Fruit fly (Drosophila melanogaster): ENCODE results near the gene Ranbp21.
A peak's percentile ranks its signal among the peaks of the same experiment; 100 is the strongest.

Gene Ranbp21

DNA sequence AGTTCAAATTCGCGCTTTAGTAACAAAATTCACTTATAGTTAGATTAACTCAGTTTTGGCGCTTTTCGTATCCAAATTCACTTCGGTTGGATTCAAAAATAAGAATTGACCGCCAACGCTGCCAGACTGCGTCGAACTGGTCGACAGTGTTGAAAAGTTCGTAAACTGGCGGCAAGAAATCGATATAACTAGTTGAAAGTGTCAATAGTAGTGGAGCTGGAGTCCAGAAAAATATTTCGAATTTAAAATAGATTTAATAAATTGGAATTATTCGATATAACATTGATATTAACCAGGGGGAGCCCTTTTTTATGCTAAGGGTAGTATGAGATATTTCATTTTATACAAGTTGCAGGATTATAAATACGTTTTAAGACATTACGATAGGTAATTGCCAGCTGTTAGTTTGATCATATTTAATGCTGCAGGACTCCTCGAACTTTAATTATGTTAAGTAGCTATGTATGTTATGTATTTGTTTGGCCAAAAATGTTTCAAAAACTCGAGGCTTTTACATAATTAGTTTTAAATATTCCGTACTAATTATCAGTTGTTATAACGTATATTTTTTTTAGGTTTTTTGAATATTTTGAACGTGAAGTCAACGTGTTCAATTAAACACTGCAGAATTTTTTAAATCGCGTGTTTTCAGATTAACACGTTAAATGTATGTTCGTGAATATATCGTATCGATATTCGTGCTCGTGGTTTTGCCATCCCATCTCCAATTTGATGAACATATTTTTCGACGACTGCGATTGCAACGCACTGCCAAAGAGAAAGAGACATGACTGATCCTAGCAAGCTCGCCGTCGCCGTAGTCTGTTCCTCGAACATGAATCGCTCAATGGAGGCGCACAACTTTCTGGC, 12.0 kb upstream of the Ranbp21 start, which contains the start of the genes CG14223 and Ssu72 (continued):
- TF ChIP-seq HLH54F (GFP tag; optimal IDR thresholded peaks at IDR 0.05) (peak; percentile 7), CG8290 (GFP tag; optimal IDR thresholded peaks at IDR 0.05) (no peak), CG8290 (tag; optimal IDR thresholded peaks at IDR 0.05) (peak in 1 of 2 experiments; percentile 47), vvl (GFP tag; IDR thresholded peaks at IDR 0.05) (peak; percentile 32; the same call in 1 of the 2 replicates), Dll (GFP tag; IDR thresholded peaks at IDR 0.05; ENCODE audit: partially characterized antibody) (peak; percentile 89), knrl (GFP tag; IDR thresholded peaks at IDR 0.05; ENCODE audit: partially characterized antibody) (peak; percentile 78; the same call in 2 of the 3 replicates), MTF-1 (GFP tag; optimal IDR thresholded peaks at IDR 0.05; ENCODE audit: borderline replicate concordance) (no peak), CG18476 (GFP tag; optimal IDR thresholded peaks at IDR 0.05) (no peak), nerfin-2 (GFP tag; IDR thresholded peaks at IDR 0.05; ENCODE audit: partially characterized antibody) (peak; percentile 70), YL-1 (GFP tag; optimal IDR thresholded peaks at IDR 0.05) (peak; percentile 21), E2f2 (GFP tag; IDR thresholded peaks at IDR 0.05) (peak; percentile 86), CG31388 (GFP tag; optimal IDR thresholded peaks at IDR 0.05) (no peak), hkb (optimal IDR thresholded peaks at IDR 0.05) (no peak), hkb (GFP tag; IDR thresholded peaks at IDR 0.05) (no peak), unc-4 (GFP tag; IDR thresholded peaks at IDR 0.05; ENCODE audit: partially characterized antibody) (peak; percentile 62), zen2 (GFP tag; IDR thresholded peaks at IDR 0.05; ENCODE audit: partially characterized antibody) (peak; percentile 91), pzg (GFP tag; optimal IDR thresholded peaks at IDR 0.05) (peak; percentile 59), ash1 (GFP tag; optimal IDR thresholded peaks at IDR 0.05) (no peak), CG2129 (GFP tag; IDR thresholded peaks at IDR 0.05; ENCODE audit: partially characterized antibody) (peak; percentile 71), mam (GFP tag; optimal IDR thresholded peaks at IDR 0.05) (peak; percentile 19), Gug (GFP tag; IDR thresholded peaks at IDR 0.05) (0 out of 4 replicates have a peak, but pooled peaks have one; percentile 13), row (GFP tag; IDR thresholded peaks at IDR 0.05) (peak; percentile 34), Dp (GFP tag; optimal IDR thresholded peaks at IDR 0.05) (peak; percentile 86), Camta (GFP tag; optimal IDR thresholded peaks at IDR 0.05) (no peak), CG2116 (GFP tag; optimal IDR thresholded peaks at IDR 0.05) (peak; percentile 40), CG6791 (GFP tag; IDR thresholded peaks at IDR 0.05; ENCODE audit: partially characterized antibody) (peak; percentile 78), Scr (GFP tag; IDR thresholded peaks at IDR 0.05; ENCODE audit: partially characterized antibody) (peak; percentile 84), CG14710 (tag; optimal IDR thresholded peaks at IDR 0.05) (peak; percentile 31), hb (GFP tag; IDR thresholded peaks at IDR 0.05; ENCODE audit: partially characterized antibody) (peak; percentile 61; the same call in 1 of the 3 replicates), Sry-δ (GFP tag; optimal IDR thresholded peaks at IDR 0.05) (peak; percentile 78), CG14860 (GFP tag; IDR thresholded peaks at IDR 0.05; ENCODE audit: partially characterized antibody) (peak; percentile 49; the same call in 2 of the 3 replicates), chinmo (GFP tag; IDR thresholded peaks at IDR 0.05; ENCODE audit: partially characterized antibody) (0 out of 4 replicates have a peak, but pooled peaks have one; percentile 52), Aef1 (GFP tag; IDR thresholded peaks at IDR 0.05) (no peak; the same call in 2 of the 3 replicates), CG30403 (GFP tag; optimal IDR thresholded peaks at IDR 0.05) (peak; percentile 29), CG12391 (tag; optimal IDR thresholded peaks at IDR 0.05) (peak; percentile 3), slbo (GFP tag; IDR thresholded peaks at IDR 0.05) (peak; percentile 44; the same call in 1 of the 2 replicates), CG9437 (GFP tag; optimal IDR thresholded peaks at IDR 0.05) (no peak), CG7963 (GFP tag; IDR thresholded peaks at IDR 0.05; ENCODE audit: partially characterized antibody) (peak; percentile 57; the same call in 1 of the 3 replicates), Ets65A (GFP tag) (peak; percentile 38), CG16813 (GFP tag; IDR thresholded peaks at IDR 0.05; ENCODE audit: partially characterized antibody) (peak; percentile 75), Opbp (GFP tag; IDR thresholded peaks at IDR 0.05; ENCODE audit: partially characterized antibody) (peak; percentile 87), BEAF-32 (GFP tag; optimal IDR thresholded peaks at IDR 0.05) (peak; percentile 73), Sin3A (optimal IDR thresholded peaks at IDR 0.05) (peak; percentile 22), sens (GFP tag) (peak; percentile 67), lab (GFP tag; optimal IDR thresholded peaks at IDR 0.05) (peak; percentile 25), CG9932 (GFP tag; IDR thresholded peaks at IDR 0.05) (peak; percentile 58), trem (tag; optimal IDR thresholded peaks at IDR 0.05) (peak; percentile 6)

All from whole organism, embryonic.